Fruit fly (Drosophila melanogaster): Measurements from ENCODE around the gene U2af38.

U2af38 gene

dm6 chr2L:252174-252573, 42.3 kb downstream of the U2af38 start, which contains the start of gene Rpp30 (continued):
- TF ChIP-seq Stat92E (GFP tag; optimal IDR thresholded peaks at IDR 0.05) (no peak), pzg (GFP tag; optimal IDR thresholded peaks at IDR 0.05) (peak; percentile 58), run (tag; optimal IDR thresholded peaks at IDR 0.05) (no peak), CG11504 (tag; optimal IDR thresholded peaks at IDR 0.05) (peak; percentile 22), unc-4 (GFP tag; IDR thresholded peaks at IDR 0.05; ENCODE audit: partially characterized antibody) (no peak), CG10267 (tag; optimal IDR thresholded peaks at IDR 0.05) (peak; percentile 23), CG34224 (GFP tag; IDR thresholded peaks at IDR 0.05; ENCODE audit: partially characterized antibody) (0 out of 3 replicates have a peak, but pooled peaks have one; percentile 20), amos (GFP tag; IDR thresholded peaks at IDR 0.05; ENCODE audit: partially characterized antibody) (peak; percentile 27; the same call in 1 of the 2 replicates), CG12659 (GFP tag; optimal IDR thresholded peaks at IDR 0.05) (peak; percentile 56), Dll (GFP tag; IDR thresholded peaks at IDR 0.05; ENCODE audit: partially characterized antibody) (peak; percentile 49; the same call in 2 of the 4 replicates), ato (GFP tag; IDR thresholded peaks at IDR 0.05; ENCODE audit: partially characterized antibody) (0 out of 2 replicates have a peak, but pooled peaks have one; percentile 20), CG14710 (tag; optimal IDR thresholded peaks at IDR 0.05) (peak; percentile 28), CG13894 (tag; optimal IDR thresholded peaks at IDR 0.05) (no peak), CG34422 (GFP tag; IDR thresholded peaks at IDR 0.05) (peak; percentile 53; the same call in 1 of the 3 replicates), BEAF-32 (GFP tag; optimal IDR thresholded peaks at IDR 0.05) (peak; percentile 31), Hr51 (GFP tag; optimal IDR thresholded peaks at IDR 0.05) (no peak), Dip2 (GFP tag; IDR thresholded peaks at IDR 0.05) (no peak), zen2 (GFP tag; IDR thresholded peaks at IDR 0.05; ENCODE audit: partially characterized antibody) (0 out of 3 replicates have a peak, but pooled peaks have one; percentile 3), CG13624 (GFP tag; optimal IDR thresholded peaks at IDR 0.05) (no peak), CG32767 (GFP tag; IDR thresholded peaks at IDR 0.05) (no peak), CG7928 (GFP tag; optimal IDR thresholded peaks at IDR 0.05) (no peak), stwl (tag; optimal IDR thresholded peaks at IDR 0.05) (peak; percentile 87), CG2116 (GFP tag; optimal IDR thresholded peaks at IDR 0.05) (peak; percentile 18), CG31388 (GFP tag; optimal IDR thresholded peaks at IDR 0.05) (no peak), CG9215 (GFP tag; IDR thresholded peaks at IDR 0.05) (no peak), vfl (GFP tag; optimal IDR thresholded peaks at IDR 0.05) (no peak), CG10565 (GFP tag; optimal IDR thresholded peaks at IDR 0.05) (no peak), trem (tag; optimal IDR thresholded peaks at IDR 0.05) (peak; percentile 10), GATAe (GFP tag; conservative IDR thresholded peaks at IDR 0.05) (no peak), Sry-δ (GFP tag; optimal IDR thresholded peaks at IDR 0.05) (peak; percentile 32), Bgb (GFP tag; IDR thresholded peaks at IDR 0.05; ENCODE audit: partially characterized antibody) (peak; percentile 34; the same call in 1 of the 2 replicates), phol (tag; optimal IDR thresholded peaks at IDR 0.05) (peak; percentile 38), HmgZ (tag; optimal IDR thresholded peaks at IDR 0.05) (peak; percentile 49), CG15601 (tag; optimal IDR thresholded peaks at IDR 0.05) (peak; percentile 53), CG6689 (GFP tag; IDR thresholded peaks at IDR 0.05) (no peak), Med (GFP tag) (peak; percentile 61), scrt (GFP tag; optimal IDR thresholded peaks at IDR 0.05) (peak; percentile 95), bbx (GFP tag; IDR thresholded peaks at IDR 0.05; ENCODE audit: partially characterized antibody) (peak; percentile 14; the same call in 1 of the 2 replicates), row (GFP tag; IDR thresholded peaks at IDR 0.05) (peak; percentile 20; the same call in 1 of the 3 replicates), gfzf (GFP tag; optimal IDR thresholded peaks at IDR 0.05) (peak; percentile 92), Pdp1 (GFP tag; optimal IDR thresholded peaks at IDR 0.05) (peak in 1 of 2 experiments; percentile 9), sr (GFP tag; IDR thresholded peaks at IDR 0.05) (no peak), dm (GFP tag; optimal IDR thresholded peaks at IDR 0.05) (peak; percentile 89), CG15514 (GFP tag; optimal IDR thresholded peaks at IDR 0.05) (peak; percentile 36), Hand (GFP tag; optimal IDR thresholded peaks at IDR 0.05) (no peak), dati (GFP tag; IDR thresholded peaks at IDR 0.05) (no peak), wdn (GFP tag; IDR thresholded peaks at IDR 0.05) (no peak), CG17359 (tag; optimal IDR thresholded peaks at IDR 0.05) (peak; percentile 57)
